Worm (Caenorhabditis elegans) whole organism, early embryonic: Measurements from ENCODE around the gene comt-5.

ENCODE experiments used
- B0310.2 ChIP-seq: sonication (generic microtip); optimal IDR thresholded peaks from 2 replicates; lab custom pipeline; 2016; ENCODE audit warnings: mild to moderate bottlenecking, missing genetic modification characterization, missing compliant biosample characterization
- ama-1 ChIP-seq: fragments of 150-350 bp; optimal IDR thresholded peaks from 2 replicates; lab custom pipeline; 2014

ce11 chrV:2045956-2046355, 7.5 kb downstream of the comt-5 start, which contains the start of gene Y40B10A.5:
- no peak for TF ChIP-seq B0310.2 (tag; lab: Kevin White, UChicago)
- TF ChIP-seq ama-1 (lab: Kevin White, UChicago), result no peak
